Worm (Caenorhabditis elegans): Measurements from ENCODE around the gene clec-255.

The clec-255 gene

DNA sequence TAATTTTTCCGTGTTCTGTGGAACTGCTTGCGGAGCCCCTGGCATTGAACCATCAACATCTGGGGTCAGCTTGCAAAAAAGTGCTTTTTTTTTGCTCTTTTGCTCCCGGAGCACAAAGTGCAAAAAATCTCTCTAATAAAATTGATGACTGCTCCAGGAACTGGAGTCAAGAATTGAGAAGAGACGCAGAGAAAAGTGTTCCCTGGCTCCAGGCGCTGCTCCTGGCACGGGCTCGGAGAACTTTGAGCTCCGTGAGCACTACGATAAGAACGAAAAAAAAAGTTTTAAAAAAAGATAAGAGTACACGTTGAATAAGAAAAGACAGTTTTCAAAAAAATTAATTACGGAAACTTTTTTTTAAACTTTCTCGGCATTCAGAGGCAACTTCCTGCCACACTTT is 12.2 kb upstream of the clec-255 start:
- no peak for TF ChIP-seq C08G9.2 (tag; optimal IDR thresholded peaks at IDR 0.05)
- no peak for TF ChIP-seq mec-3 (tag; optimal IDR thresholded peaks at IDR 0.05; ENCODE audit: borderline replicate concordance)
- no peak for TF ChIP-seq fkh-10 (GFP tag; optimal IDR thresholded peaks at IDR 0.05)
- no peak for TF ChIP-seq K09A11.1 (tag; optimal IDR thresholded peaks at IDR 0.05; ENCODE audit: insufficient read depth)
- no peak for TF ChIP-seq unc-55 (GFP tag; optimal IDR thresholded peaks at IDR 0.05)
- no peak for TF ChIP-seq ceh-6 (GFP tag; optimal IDR thresholded peaks at IDR 0.05)
- TF ChIP-seq lin-11 (tag; optimal IDR thresholded peaks at IDR 0.05) = no peak
- no peak for TF ChIP-seq fkh-6 (tag; optimal IDR thresholded peaks at IDR 0.05)
- no peak for TF ChIP-seq nfya-1 (tag; optimal IDR thresholded peaks at IDR 0.05)
- no peak for TF ChIP-seq ama-1 (optimal IDR thresholded peaks at IDR 0.05)
- no peak for TF ChIP-seq eyg-1 (tag; optimal IDR thresholded peaks at IDR 0.05)
- no peak for TF ChIP-seq hlh-6 (tag; optimal IDR thresholded peaks at IDR 0.05)

DNA sequence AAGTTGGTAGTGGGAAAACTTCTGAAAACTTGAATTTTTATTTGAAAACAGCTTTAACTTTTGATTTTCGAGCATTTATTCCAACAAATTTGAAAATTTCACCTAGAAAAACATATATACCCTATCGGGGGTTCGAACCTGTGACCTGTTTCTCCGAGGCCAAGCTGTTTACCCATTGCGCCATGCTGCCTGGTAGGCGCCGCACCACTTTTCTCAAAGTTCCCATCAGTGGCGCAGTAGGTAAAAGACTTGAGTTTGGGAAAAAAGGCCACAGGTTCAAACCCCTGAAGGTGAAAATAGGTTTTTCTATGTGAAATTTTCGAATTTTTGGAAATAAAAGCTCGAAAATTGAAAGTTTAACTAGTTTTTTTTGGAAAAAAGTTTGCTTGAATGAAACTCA is 10.1 kb upstream of the clec-255 start:
- TF ChIP-seq ztf-16 (tag; optimal IDR thresholded peaks at IDR 0.05) (no peak), hlh-6 (tag; optimal IDR thresholded peaks at IDR 0.05) (no peak), fax-1 (tag; optimal IDR thresholded peaks at IDR 0.05) (no peak), hlh-8 (tag; optimal IDR thresholded peaks at IDR 0.05) (no peak), lim-6 (tag; optimal IDR thresholded peaks at IDR 0.05) (no peak), ceh-34 (tag; optimal IDR thresholded peaks at IDR 0.05) (no peak), tbx-2 (tag; optimal IDR thresholded peaks at IDR 0.05) (no peak), C38D4.7 (GFP tag; optimal IDR thresholded peaks at IDR 0.05) (no peak), odd-2 (tag; optimal IDR thresholded peaks at IDR 0.05) (no peak), eyg-1 (tag; optimal IDR thresholded peaks at IDR 0.05) (no peak)

DNA sequence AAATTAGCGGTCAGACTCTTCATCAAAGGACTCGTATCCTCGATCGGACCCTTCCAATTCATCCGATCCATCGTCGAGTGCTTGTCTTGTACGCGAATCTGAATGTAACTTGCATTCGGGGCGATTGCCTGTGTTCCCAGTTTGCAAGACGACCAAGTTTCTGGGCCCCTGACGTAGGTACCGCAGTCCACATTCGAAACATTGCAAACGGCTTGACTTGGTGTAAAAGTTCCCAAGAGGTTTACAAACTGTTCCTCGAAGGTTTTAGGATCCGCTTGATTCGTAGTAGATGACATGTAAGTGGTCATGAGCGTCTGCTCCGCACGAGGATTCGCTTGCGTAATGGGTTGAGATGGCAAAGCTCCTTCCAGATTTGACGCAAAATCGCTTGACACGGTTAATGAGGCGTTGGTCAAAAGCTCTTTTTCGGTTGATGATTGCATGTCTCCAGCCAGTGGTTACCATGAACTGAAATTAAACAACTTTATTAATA is 5.8 kb upstream of the clec-255 start, which contains the start of gene Y17D7B.4:
Gene Y17D7B.4, minus strand, starts transcription at position 443 of the 493 bp plus-strand sequence.
- TF ChIP-seq sox-2 (GFP tag; IDR thresholded peaks at IDR 0.05) (no peak), T23F11.4 (GFP tag; optimal IDR thresholded peaks at IDR 0.05) (no peak), lin-11 (tag; optimal IDR thresholded peaks at IDR 0.05) (no peak), mec-3 (tag; optimal IDR thresholded peaks at IDR 0.05; ENCODE audit: borderline replicate concordance) (no peak), rnt-1 (tag; optimal IDR thresholded peaks at IDR 0.05) (no peak)

DNA sequence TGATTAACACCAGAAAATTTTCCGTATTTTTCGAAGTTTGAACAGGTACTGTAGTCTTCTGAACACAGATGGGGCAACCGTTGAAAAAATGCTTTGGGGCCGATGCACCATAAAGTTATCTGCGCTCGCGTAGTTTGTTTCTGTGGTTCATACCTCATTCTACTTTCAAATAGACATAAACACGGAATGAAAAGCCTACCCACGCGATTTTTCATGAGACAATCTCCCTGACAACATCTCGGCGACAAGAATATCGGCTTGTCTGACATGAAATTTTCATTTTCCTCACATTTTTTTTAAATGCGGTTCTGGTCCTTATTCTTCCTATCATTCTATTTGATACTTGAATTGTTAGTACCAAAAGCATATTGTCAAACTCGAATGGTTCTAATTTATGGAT is 2.2 kb upstream of the clec-255 start, which contains the start of gene clec-257:
Gene clec-257, plus strand, starts transcription at position 301 of the 400 bp plus-strand sequence.
- TF ChIP-seq hlh-30 (tag; optimal IDR thresholded peaks at IDR 0.05; ENCODE audit: insufficient read depth) (no peak), ets-4 (tag; optimal IDR thresholded peaks at IDR 0.05) (no peak), madf-2 (tag; optimal IDR thresholded peaks at IDR 0.05) (no peak), pha-4 (tag; optimal IDR thresholded peaks at IDR 0.05) (no peak), F13H6.1 (tag; optimal IDR thresholded peaks at IDR 0.05) (no peak), Y22D7AL.16 (tag; optimal IDR thresholded peaks at IDR 0.05) (no peak), unc-42 (tag; optimal IDR thresholded peaks at IDR 0.05) (no peak), ceh-30 (tag; optimal IDR thresholded peaks at IDR 0.05) (no peak), C38D4.7 (GFP tag; optimal IDR thresholded peaks at IDR 0.05) (no peak), hlh-15 (tag; optimal IDR thresholded peaks at IDR 0.05) (no peak), zip-5 (tag; optimal IDR thresholded peaks at IDR 0.05) (no peak), K02D7.2 (tag; optimal IDR thresholded peaks at IDR 0.05) (no peak), fkh-10 (GFP tag; optimal IDR thresholded peaks at IDR 0.05) (no peak), ceh-9 (tag; optimal IDR thresholded peaks at IDR 0.05) (no peak), dmd-4 (tag; optimal IDR thresholded peaks at IDR 0.05; ENCODE audit: borderline replicate concordance) (no peak), elt-4 (tag; optimal IDR thresholded peaks at IDR 0.05) (no peak), pha-2 (tag; optimal IDR thresholded peaks at IDR 0.05) (no peak), dve-1 (tag; optimal IDR thresholded peaks at IDR 0.05) (no peak)
